Worm (Caenorhabditis elegans) whole organism, L1 larva: ENCODE measurements around the gene ZC412.5.
A peak's percentile ranks its signal among the peaks of the same experiment; 100 is the strongest.
"Not testable (repeated sequence)": the region's sequence is repeated elsewhere in the genome, so short reads cannot be mapped to it uniquely, and the experiment has no call there.

Experiments
- C16A3.4 ChIP-seq: fragments of 150-350 bp; optimal IDR thresholded peaks from 2 replicates; lab custom pipeline; 2014; ENCODE audit warnings: missing biosample characterization, missing genetic modification characterization
- C34B4.2 ChIP-seq: sonication (generic microtip); optimal IDR thresholded peaks from 2 replicates; lab custom pipeline; 2017; ENCODE audit warnings: mild to moderate bottlenecking, missing genetic modification characterization, missing compliant biosample characterization
- F16B12.6 ChIP-seq: fragments of 150-350 bp; optimal IDR thresholded peaks from 2 replicates; lab custom pipeline; 2014; ENCODE audit warnings: missing biosample characterization, missing genetic modification characterization
- Y116A8C.19 ChIP-seq: sonication (generic microtip); optimal IDR thresholded peaks from 2 replicates; lab custom pipeline; 2016; ENCODE audit warnings: missing compliant biosample characterization, missing genetic modification characterization, borderline replicate concordance
- blmp-1 ChIP-seq: fragments of 150-350 bp; optimal IDR thresholded peaks from 2 replicates; lab custom pipeline; 2014; ENCODE audit warnings: missing biosample characterization, missing genetic modification characterization
- ceh-63 ChIP-seq: fragments of 200-800 bp; sonication (Bioruptor generic); optimal IDR thresholded peaks from 2 replicates; lab custom pipeline; 2018; ENCODE audit warnings: mild to moderate bottlenecking, missing genetic modification characterization, missing compliant biosample characterization
- ceh-88 ChIP-seq: fragments of 200-800 bp; sonication (Bioruptor generic); IDR thresholded peaks from 2 replicates; pipeline ENCODE4 v1.3.6; 2022; ENCODE audit warnings: missing genetic modification characterization, missing compliant biosample characterization
- ces-1 ChIP-seq: fragments of 150-350 bp; optimal IDR thresholded peaks from 2 replicates; lab custom pipeline; 2014; ENCODE audit warnings: missing biosample characterization, missing genetic modification reagents, missing genetic modification characterization
- dpl-1 ChIP-seq, 3 experiments: fragments of 150-350 bp in 2 of 3; sonication (generic microtip) in 1 of 3; optimal IDR thresholded peaks; 2 replicates each; lab custom pipeline; 2014 to 2017; ENCODE audit warnings: missing biosample characterization in 3 of 3, missing genetic modification characterization in 3 of 3, missing genetic modification reagents in 3 of 3
- efl-1 ChIP-seq, 4 experiments: fragments of 150-350 bp; optimal IDR thresholded peaks in 3 of 4; peaks in 1 of 4; 1 replicate in 1 of 4; 2 replicates in 3 of 4; lab custom pipeline; 2014; ENCODE audit warnings: missing biosample characterization in 2 of 4, missing genetic modification characterization in 2 of 4, missing genetic modification reagents in 2 of 4
- elt-2 ChIP-seq: sonication (generic microtip); optimal IDR thresholded peaks from 2 replicates; lab custom pipeline; 2016; ENCODE audit warnings: missing genetic modification characterization, mild to moderate bottlenecking, inconsistent platforms, missing compliant biosample characterization, missing genetic modification reagents
- elt-3 ChIP-seq, 6 experiments: fragments of 150-350 bp in 1 of 6; sonication (generic microtip); optimal IDR thresholded peaks; 2 replicates each; lab custom pipeline; 2017 to 2018; ENCODE audit warnings: missing biosample characterization in 6 of 6, missing genetic modification characterization in 6 of 6, inconsistent platforms in 1 of 6
- fkh-10 ChIP-seq: sonication (generic microtip); optimal IDR thresholded peaks from 2 replicates; lab custom pipeline; 2017; ENCODE audit warnings: missing biosample characterization, missing genetic modification reagents, missing genetic modification characterization
- fkh-4 ChIP-seq: sonication (generic microtip); optimal IDR thresholded peaks from 2 replicates; lab custom pipeline; 2016; ENCODE audit warnings: missing compliant biosample characterization, missing genetic modification characterization, borderline replicate concordance
- isw-1 ChIP-seq: fragments of 200-800 bp; sonication (Bioruptor generic); IDR thresholded peaks from 2 replicates; pipeline ENCODE4 v1.3.6; 2022; ENCODE audit warnings: missing genetic modification characterization, missing compliant biosample characterization
- lin-13 ChIP-seq: fragments of 150-350 bp; optimal IDR thresholded peaks from 2 replicates; lab custom pipeline; 2014; ENCODE audit warnings: missing biosample characterization, missing genetic modification reagents, missing genetic modification characterization
- lin-14 ChIP-seq: fragments of 200-800 bp; sonication (Bioruptor generic); optimal IDR thresholded peaks from 2 replicates; lab custom pipeline; 2018; ENCODE audit warnings: mild to moderate bottlenecking, missing genetic modification characterization, moderate library complexity, missing compliant biosample characterization
- lin-15B ChIP-seq: fragments of 150-350 bp; sonication (generic microtip); optimal IDR thresholded peaks from 3 replicates; lab custom pipeline; 2014; ENCODE audit warnings: missing biosample characterization, missing genetic modification characterization
- lsy-2 ChIP-seq, 2 experiments: fragments of 150-350 bp; optimal IDR thresholded peaks; 2 replicates each; lab custom pipeline; 2014; ENCODE audit warnings: missing biosample characterization in 2 of 2, missing genetic modification characterization in 2 of 2
- mdl-1 ChIP-seq, 2 experiments: fragments of 150-350 bp; optimal IDR thresholded peaks; 2 replicates each; lab custom pipeline; 2014 to 2017; ENCODE audit warnings: missing biosample characterization in 2 of 2, missing genetic modification characterization in 2 of 2, inconsistent platforms in 1 of 2
- mef-2 ChIP-seq: fragments of 150-350 bp; optimal IDR thresholded peaks from 2 replicates; lab custom pipeline; 2014; ENCODE audit warnings: missing biosample characterization, missing genetic modification characterization
- nhr-20 ChIP-seq: sonication (generic microtip); optimal IDR thresholded peaks from 2 replicates; lab custom pipeline; 2016; ENCODE audit warnings: mild to moderate bottlenecking, missing genetic modification characterization, missing compliant biosample characterization
- nhr-237 ChIP-seq: fragments of 150-350 bp; optimal IDR thresholded peaks from 2 replicates; lab custom pipeline; 2014; ENCODE audit warnings: missing biosample characterization, missing genetic modification characterization
- nhr-47 ChIP-seq: sonication (generic microtip); optimal IDR thresholded peaks from 2 replicates; lab custom pipeline; 2016; ENCODE audit warnings: mild to moderate bottlenecking, missing genetic modification characterization, moderate library complexity, missing compliant biosample characterization
- nhr-84 ChIP-seq: sonication (generic microtip); optimal IDR thresholded peaks from 2 replicates; lab custom pipeline; 2017; ENCODE audit warnings: missing biosample characterization, missing genetic modification characterization
- nhr-85 ChIP-seq: sonication (generic microtip); peaks from one replicate; lab custom pipeline; 2016; ENCODE audit warnings: missing genetic modification characterization, inconsistent platforms, missing compliant biosample characterization
- nhr-90 ChIP-seq: sonication (generic microtip); optimal IDR thresholded peaks from 2 replicates; lab custom pipeline; 2016; ENCODE audit warnings: mild to moderate bottlenecking, missing genetic modification characterization, missing compliant biosample characterization; ENCODE audit not compliant: poor library complexity
- pqm-1 ChIP-seq: sonication (generic microtip); optimal IDR thresholded peaks from 3 replicates; lab custom pipeline; 2017; ENCODE audit warnings: missing biosample characterization, missing genetic modification characterization
- snu-23 ChIP-seq: sonication (generic microtip); optimal IDR thresholded peaks from 2 replicates; lab custom pipeline; 2016; ENCODE audit warnings: missing genetic modification characterization, missing compliant biosample characterization
- sox-4 ChIP-seq: sonication (generic microtip); optimal IDR thresholded peaks from 2 replicates; lab custom pipeline; 2016; ENCODE audit warnings: missing genetic modification characterization, missing compliant biosample characterization
- sptf-1 ChIP-seq: fragments of 150-350 bp; optimal IDR thresholded peaks from 2 replicates; lab custom pipeline; 2014; ENCODE audit warnings: missing biosample characterization, missing genetic modification characterization
- sup-37 ChIP-seq: fragments of 200-800 bp; sonication (Bioruptor generic); optimal IDR thresholded peaks from 2 replicates; lab custom pipeline; 2018; ENCODE audit warnings: mild to moderate bottlenecking, missing genetic modification characterization, missing compliant biosample characterization
- tbx-2 ChIP-seq: sonication (generic microtip); optimal IDR thresholded peaks from 2 replicates; lab custom pipeline; 2016; ENCODE audit warnings: missing genetic modification characterization, missing compliant biosample characterization
- unc-86 ChIP-seq: sonication (generic microtip); optimal IDR thresholded peaks from 2 replicates; lab custom pipeline; 2016; ENCODE audit warnings: missing genetic modification characterization, missing compliant biosample characterization
- unc-98 ChIP-seq: fragments of 200-800 bp; sonication (Bioruptor generic); IDR thresholded peaks from 2 replicates; pipeline ENCODE4 v1.3.6; 2022; ENCODE audit warnings: missing genetic modification characterization, missing compliant biosample characterization
- vab-15 ChIP-seq: sonication (generic microtip); optimal IDR thresholded peaks from 2 replicates; lab custom pipeline; 2017; ENCODE audit warnings: missing genotype, mild to moderate bottlenecking, missing genetic modification characterization, missing compliant biosample characterization
- xbp-1 ChIP-seq: sonication (generic microtip); optimal IDR thresholded peaks from 2 replicates; lab custom pipeline; 2016; ENCODE audit warnings: missing genetic modification characterization, missing compliant biosample characterization
- zip-4 ChIP-seq: fragments of 200-800 bp; sonication (Bioruptor generic); optimal IDR thresholded peaks from 2 replicates; lab custom pipeline; 2018; ENCODE audit warnings: mild to moderate bottlenecking, missing genetic modification characterization, moderate library complexity, missing compliant biosample characterization
- ztf-11 ChIP-seq, 2 experiments: sonication (generic microtip); optimal IDR thresholded peaks; 2 replicates each; lab custom pipeline; 2016 to 2017; ENCODE audit warnings: missing genetic modification characterization in 2 of 2, missing biosample characterization in 1 of 2, missing compliant biosample characterization in 1 of 2
- ztf-4 ChIP-seq: fragments of 150-350 bp; optimal IDR thresholded peaks from 2 replicates; lab custom pipeline; 2014; ENCODE audit warnings: missing biosample characterization, missing genetic modification characterization

ZC412.5 gene

ce11 chrV:14893355-14894050, 18.2 kb upstream of the ZC412.5 start, which contains the start of the genes mpst-2 and H12D21.5:
mpst-2 (minus strand) TSS chrV:14893455.
H12D21.5 (plus strand) TSS chrV:14894000.
- TF ChIP-seq nhr-47 (no peak), blmp-1 (no peak), unc-98 (GFP tag; lab: Robert Waterston, UW) (no peak), lin-15B (tag; lab: Kevin White, UChicago) (no peak), isw-1 (GFP tag; lab: Robert Waterston, UW) (no peak), sox-4 (tag; lab: Kevin White, UChicago) (no peak), ceh-88 (no peak), elt-2 (tag; lab: Kevin White, UChicago) (no peak), sup-37 (no peak), fkh-10 (GFP tag; lab: Kevin White, UChicago) (no peak), mef-2 (tag; lab: Kevin White, UChicago) (no peak), ztf-4 (tag; lab: Kevin White, UChicago) (no peak), C16A3.4 (no peak), snu-23 (GFP tag; lab: Kevin White, UChicago) (no peak)

DNA sequence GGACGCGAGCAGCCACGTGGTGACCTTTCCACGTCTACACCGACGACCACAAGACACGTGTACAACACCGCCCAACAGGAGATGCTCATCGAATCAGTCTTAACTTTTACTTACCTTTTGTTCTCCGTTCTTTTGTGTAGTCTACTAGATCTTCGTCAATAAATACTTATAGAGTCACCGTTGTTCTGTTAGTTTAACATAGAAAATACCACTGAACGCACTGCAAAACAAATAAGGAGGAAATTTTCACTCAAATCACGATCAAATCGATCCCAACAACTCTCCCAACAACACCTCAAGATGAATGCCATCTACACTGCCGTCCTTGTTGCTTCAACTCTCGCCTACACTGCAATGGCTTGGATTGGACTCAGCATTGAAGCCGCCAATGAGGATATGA, 15.5 kb upstream of the ZC412.5 start, which contains the start of gene nspa-2:
TSS of gene nspa-2 (plus strand) at position 301 of the 400 bp plus-strand sequence.
- TF ChIP-seq fkh-10, ceh-63, lin-13 (GFP tag; lab: Kevin White, UChicago): not testable (repeated sequence)

ce11 chrV:14877242-14877819, 2.1 kb upstream of the ZC412.5 start:
- TF ChIP-seq blmp-1: peak; percentile 95
- TF ChIP-seq lin-14: peak; percentile 8
- TF ChIP-seq ces-1: no peak
- TF ChIP-seq efl-1 (optimal IDR thresholded peaks at IDR 0.05; lab: Kevin White, UChicago): no peak
- peak in 1 of 2 experiments; percentile 73 for TF ChIP-seq efl-1 (GFP tag; optimal IDR thresholded peaks at IDR 0.05 in 1 of 2; lab: Kevin White, UChicago)
- TF ChIP-seq nhr-85 (tag; lab: Kevin White, UChicago): peak; percentile 3
- TF ChIP-seq ceh-88: no peak

ce11 chrV:14876724-14877123, 1.5 kb upstream of the ZC412.5 start, which contains the start of gene ZC412.10:
ZC412.10 (minus strand) TSS chrV:14876824.
- not testable (repeated sequence) for TF ChIP-seq pqm-1 (tag; lab: Kevin White, UChicago); tbx-2 (tag; lab: Kevin White, UChicago); nhr-84
- TF ChIP-seq, all 84 proteins: peak for 0; not testable (repeated sequence) for 84

DNA sequence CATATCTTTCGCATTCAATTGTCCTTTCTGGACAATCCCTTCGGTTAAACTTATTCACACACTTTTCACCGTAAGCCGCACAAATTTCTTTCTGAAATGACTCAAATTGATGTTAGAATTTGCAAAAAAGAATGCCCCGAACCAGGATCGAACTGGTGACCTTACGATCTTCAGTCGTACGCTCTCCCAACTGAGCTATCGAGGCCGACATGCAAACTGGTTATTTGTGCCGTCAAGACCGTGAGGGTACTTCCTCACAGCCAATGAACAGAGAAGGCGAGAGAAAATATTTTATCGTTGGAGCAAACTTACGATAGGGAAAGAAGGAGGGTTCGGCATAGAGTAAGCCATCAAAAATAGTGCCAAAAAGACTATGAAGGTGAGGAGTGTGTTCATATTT, 986 bp upstream of the ZC412.5 start:
- no peak for TF ChIP-seq unc-98 (GFP tag; lab: Robert Waterston, UW)
- TF ChIP-seq nhr-90: peak; percentile 54
- no peak for TF ChIP-seq Y116A8C.19 (tag; lab: Kevin White, UChicago)
- peak; percentile 20 to 45 for TF ChIP-seq efl-1 (optimal IDR thresholded peaks at IDR 0.05; lab: Kevin White, UChicago)
- TF ChIP-seq efl-1 (GFP tag; optimal IDR thresholded peaks at IDR 0.05 in 1 of 2; lab: Kevin White, UChicago): peak in 1 of 2 experiments; percentile 82
- peak in 2 of 3 experiments; percentile 11 to 32 for TF ChIP-seq dpl-1 (GFP tag; optimal IDR thresholded peaks at IDR 0.05; lab: Kevin White, UChicago)
- no peak for TF ChIP-seq mef-2 (tag; lab: Kevin White, UChicago)
- TF ChIP-seq ceh-63 (GFP tag; lab: Kevin White, UChicago): no peak
- no peak for TF ChIP-seq ztf-11 (tag; optimal IDR thresholded peaks at IDR 0.05; lab: Kevin White, UChicago)
- TF ChIP-seq mdl-1 (tag; optimal IDR thresholded peaks at IDR 0.05; lab: Kevin White, UChicago): peak in 1 of 2 experiments; percentile 25
- peak; percentile 0 to 40 for TF ChIP-seq lsy-2 (tag; optimal IDR thresholded peaks at IDR 0.05; lab: Kevin White, UChicago)
- no peak for TF ChIP-seq pqm-1 (tag; lab: Kevin White, UChicago)
- no peak for TF ChIP-seq sptf-1 (tag; lab: Kevin White, UChicago)
- no peak for TF ChIP-seq zip-4
- TF ChIP-seq fkh-4 (tag; lab: Kevin White, UChicago): no peak
- TF ChIP-seq nhr-237 (tag; lab: Kevin White, UChicago): no peak
- no peak for TF ChIP-seq C34B4.2 (tag; lab: Kevin White, UChicago)
- peak; percentile 28 for TF ChIP-seq nhr-85 (tag; lab: Kevin White, UChicago)
- TF ChIP-seq nhr-47: peak; percentile 61
- TF ChIP-seq F16B12.6: no peak
- TF ChIP-seq unc-86 (tag; lab: Kevin White, UChicago): no peak
- peak; percentile 25 for TF ChIP-seq xbp-1 (tag; lab: Kevin White, UChicago)
- TF ChIP-seq vab-15 (tag; lab: Kevin White, UChicago): no peak
- TF ChIP-seq ztf-4 (tag; lab: Kevin White, UChicago): no peak
- peak; percentile 38 for TF ChIP-seq lin-14
- no peak for TF ChIP-seq elt-3 (tag; optimal IDR thresholded peaks at IDR 0.05; lab: Kevin White, UChicago)
- peak; percentile 48 for TF ChIP-seq nhr-20 (tag; lab: Kevin White, UChicago)
- no peak for TF ChIP-seq nhr-84
